Worm (Caenorhabditis elegans): Measurements from ENCODE around the gene snx-1.

DNA sequence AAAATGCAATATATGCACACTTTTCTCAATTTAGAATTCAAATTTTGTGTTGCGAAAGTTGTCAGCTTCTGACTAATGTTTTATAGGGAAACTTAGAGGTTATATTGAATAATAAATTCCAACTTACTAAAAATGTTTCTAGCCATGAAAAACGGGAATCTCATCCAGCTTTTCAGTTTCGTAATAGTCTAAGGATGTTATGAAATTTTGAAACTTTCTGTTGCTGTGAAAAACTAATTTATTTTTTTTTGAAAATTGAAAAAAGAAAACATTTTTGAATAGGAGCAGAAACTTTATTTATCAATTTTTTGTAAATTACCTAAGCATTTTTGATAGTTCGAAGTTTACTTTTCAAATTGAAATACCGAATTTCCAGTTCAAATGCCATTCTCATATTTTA lies 7.2 kb upstream of the snx-1 start:
- TF ChIP-seq pes-1 (GFP tag; IDR thresholded peaks at IDR 0.05) = no peak
- no peak for TF ChIP-seq hnd-1 (tag; optimal IDR thresholded peaks at IDR 0.05)
- TF ChIP-seq ama-1 (optimal IDR thresholded peaks at IDR 0.05) = no peak
- no peak for TF ChIP-seq hmbx-1 (tag; optimal IDR thresholded peaks at IDR 0.05)
- TF ChIP-seq ceh-36 (tag; optimal IDR thresholded peaks at IDR 0.05) = no peak
- no peak for TF ChIP-seq tbx-11 (GFP tag; IDR thresholded peaks at IDR 0.05)
- TF ChIP-seq F13C5.2 (tag; optimal IDR thresholded peaks at IDR 0.05) = no peak
- no peak for TF ChIP-seq tra-4 (tag; optimal IDR thresholded peaks at IDR 0.05)
- TF ChIP-seq B0310.2 (tag; optimal IDR thresholded peaks at IDR 0.05) = no peak
- TF ChIP-seq ets-7 (tag; optimal IDR thresholded peaks at IDR 0.05) = no peak
- no peak for TF ChIP-seq tbx-37 (GFP tag; conservative IDR thresholded peaks at IDR 0.05)
- TF ChIP-seq hmg-4 (GFP tag; optimal IDR thresholded peaks at IDR 0.05) = no peak
